Worm (Caenorhabditis elegans) whole organism, L4 larva: ENCODE data around the gene htrl-1.
A peak's percentile ranks its signal among the peaks of the same experiment; 100 is the strongest.

Source experiments
- T20F7.1 ChIP-seq: fragments of 200-800 bp; sonication (Bioruptor generic); optimal IDR thresholded peaks from 2 replicates; lab custom pipeline; 2018; ENCODE audit warnings: mild to moderate bottlenecking, missing genetic modification characterization, missing compliant biosample characterization
- T26A8.4 ChIP-seq: fragments of 200-800 bp; sonication (Bioruptor generic); IDR thresholded peaks from 2 replicates; pipeline ENCODE4 v1.3.6; 2022; ENCODE audit warnings: missing genetic modification characterization, missing compliant biosample characterization
- Y48G9A.11 ChIP-seq: fragments of 200-800 bp; sonication (Bioruptor generic); IDR thresholded peaks from 2 replicates; pipeline ENCODE4 v1.3.6; 2022; ENCODE audit warnings: missing genetic modification reagents, missing genetic modification characterization, missing compliant biosample characterization
- Y5F2A.4 ChIP-seq: fragments of 200-800 bp; sonication (Bioruptor generic); optimal IDR thresholded peaks from 2 replicates; lab custom pipeline; 2018; ENCODE audit warnings: mild to moderate bottlenecking, missing genetic modification characterization, missing compliant biosample characterization
- ZK337.2 ChIP-seq: fragments of 200-800 bp; sonication (Bioruptor generic); IDR thresholded peaks from 2 replicates; pipeline ENCODE4 v1.3.6; 2022; ENCODE audit warnings: missing genetic modification reagents, missing genetic modification characterization, missing compliant biosample characterization
- aly-2 ChIP-seq: sonication (generic microtip); optimal IDR thresholded peaks from 2 replicates; lab custom pipeline; 2018; ENCODE audit warnings: missing biosample characterization, missing genetic modification characterization
- ama-1 ChIP-seq: fragments of 150-350 bp; optimal IDR thresholded peaks from 2 replicates; lab custom pipeline; 2014; ENCODE audit warnings: inconsistent platforms, mixed read lengths
- attf-4 ChIP-seq: sonication (generic microtip); optimal IDR thresholded peaks from 3 replicates; lab custom pipeline; 2017; ENCODE audit warnings: missing biosample characterization, missing genetic modification characterization
- ceh-20 ChIP-seq: fragments of 200-800 bp; sonication (Bioruptor generic); IDR thresholded peaks from 2 replicates; pipeline ENCODE4 v1.3.6; 2022; ENCODE audit warnings: missing genetic modification reagents, missing genetic modification characterization, missing compliant biosample characterization
- ceh-28 ChIP-seq: fragments of 150-350 bp; optimal IDR thresholded peaks from 2 replicates; lab custom pipeline; 2014; ENCODE audit warnings: missing biosample characterization, missing genetic modification reagents, missing genetic modification characterization
- ceh-32 ChIP-seq: sonication (generic microtip); optimal IDR thresholded peaks from 2 replicates; lab custom pipeline; 2016; ENCODE audit warnings: mild to moderate bottlenecking, missing genetic modification characterization, missing compliant biosample characterization; ENCODE audit not compliant: poor library complexity
- ceh-62 ChIP-seq: sonication (generic microtip); optimal IDR thresholded peaks from 2 replicates; lab custom pipeline; 2017; ENCODE audit warnings: missing biosample characterization, missing genetic modification characterization
- ces-1 ChIP-seq: fragments of 150-350 bp; sonication (generic microtip); optimal IDR thresholded peaks from 4 replicates; lab custom pipeline; 2014; ENCODE audit warnings: missing biosample characterization, missing genetic modification reagents, missing genetic modification characterization
- ctbp-1 ChIP-seq: fragments of 200-800 bp; sonication (Bioruptor generic); IDR thresholded peaks from 2 replicates; pipeline ENCODE4 v1.3.6; 2022; ENCODE audit warnings: missing genetic modification reagents, missing genetic modification characterization, missing compliant biosample characterization
- dmd-9 ChIP-seq: fragments of 200-800 bp; sonication (Bioruptor generic); IDR thresholded peaks from 2 replicates; pipeline ENCODE4 v1.3.6; 2022; ENCODE audit warnings: missing genetic modification reagents, missing genetic modification characterization, missing compliant biosample characterization
- dpl-1 ChIP-seq: fragments of 150-350 bp; optimal IDR thresholded peaks from 2 replicates; lab custom pipeline; 2014; ENCODE audit warnings: missing biosample characterization, missing genetic modification reagents, missing genetic modification characterization
- egl-27 ChIP-seq: sonication (generic microtip); optimal IDR thresholded peaks from 3 replicates; lab custom pipeline; 2017; ENCODE audit warnings: missing biosample characterization, missing genetic modification reagents, missing genetic modification characterization
- egl-43 ChIP-seq: fragments of 200-800 bp; sonication (Bioruptor generic); IDR thresholded peaks from 2 replicates; pipeline ENCODE4 v1.3.6; 2022; ENCODE audit warnings: missing genetic modification reagents, missing genetic modification characterization, missing compliant biosample characterization
- fkh-10 ChIP-seq: fragments of 150-350 bp; optimal IDR thresholded peaks from 2 replicates; lab custom pipeline; 2014; ENCODE audit warnings: missing biosample characterization, missing genetic modification reagents, missing genetic modification characterization
- gei-8 ChIP-seq: fragments of 200-800 bp; sonication (Bioruptor generic); optimal IDR thresholded peaks from 2 replicates; lab custom pipeline; 2018; ENCODE audit warnings: mild to moderate bottlenecking, missing genetic modification characterization, missing compliant biosample characterization
- hif-1 ChIP-seq, 2 experiments: sonication (generic microtip); optimal IDR thresholded peaks; 2 replicates each; lab custom pipeline; 2016 to 2017; ENCODE audit warnings: missing compliant biosample characterization in 2 of 2, missing genetic modification characterization in 2 of 2, missing genetic modification reagents in 2 of 2, missing genotype in 2 of 2, mild to moderate bottlenecking in 1 of 2
- hlh-11 ChIP-seq: fragments of 200-800 bp; sonication (Bioruptor generic); optimal IDR thresholded peaks from 2 replicates; lab custom pipeline; 2018; ENCODE audit warnings: mild to moderate bottlenecking, missing genetic modification characterization, missing compliant biosample characterization
- hlh-30 ChIP-seq: sonication (generic microtip); optimal IDR thresholded peaks from 2 replicates; lab custom pipeline; 2017; ENCODE audit warnings: antibody characterized with exemption, mild to moderate bottlenecking, missing genetic modification characterization, missing compliant biosample characterization; ENCODE audit not compliant: insufficient read depth
- lim-7 ChIP-seq: fragments of 200-800 bp; sonication (Bioruptor generic); IDR thresholded peaks from 2 replicates; pipeline ENCODE4 v1.3.6; 2022; ENCODE audit warnings: missing genetic modification characterization, missing compliant biosample characterization
- lin-29 ChIP-seq: fragments of 200-800 bp; sonication (Bioruptor generic); IDR thresholded peaks from 2 replicates; pipeline ENCODE4 v1.3.6; 2022; ENCODE audit warnings: missing genetic modification reagents, missing genetic modification characterization, missing compliant biosample characterization
- lin-38 ChIP-seq: fragments of 200-800 bp; sonication (Bioruptor generic); IDR thresholded peaks from 2 replicates; pipeline ENCODE4 v1.3.6; 2022; ENCODE audit warnings: missing genetic modification reagents, missing genetic modification characterization, missing compliant biosample characterization
- mdt-29 ChIP-seq: fragments of 200-800 bp; sonication (Bioruptor generic); IDR thresholded peaks from 2 replicates; pipeline ENCODE4 v1.3.6; 2022; ENCODE audit warnings: missing genetic modification reagents, missing genetic modification characterization, missing compliant biosample characterization
- mes-2 ChIP-seq: sonication (generic microtip); optimal IDR thresholded peaks from 2 replicates; lab custom pipeline; 2016; ENCODE audit warnings: missing genotype, mild to moderate bottlenecking, missing genetic modification characterization, missing compliant biosample characterization; ENCODE audit not compliant: poor library complexity, severe bottlenecking
- mxl-3 ChIP-seq: fragments of 200-800 bp; sonication (Bioruptor generic); optimal IDR thresholded peaks from 2 replicates; lab custom pipeline; 2018; ENCODE audit warnings: mild to moderate bottlenecking, missing genetic modification characterization, missing compliant biosample characterization
- nhr-111 ChIP-seq: fragments of 200-800 bp; sonication (Bioruptor generic); optimal IDR thresholded peaks from 2 replicates; lab custom pipeline; 2018; ENCODE audit warnings: mild to moderate bottlenecking, missing genetic modification characterization, missing compliant biosample characterization
- nhr-237 ChIP-seq: sonication (generic microtip); optimal IDR thresholded peaks from 2 replicates; lab custom pipeline; 2017; ENCODE audit warnings: missing biosample characterization, missing genetic modification characterization
- nhr-28 ChIP-seq: fragments of 150-350 bp; optimal IDR thresholded peaks from 2 replicates; lab custom pipeline; 2014; ENCODE audit warnings: missing biosample characterization, missing genetic modification characterization
- nhr-6 ChIP-seq: fragments of 150-350 bp; optimal IDR thresholded peaks from 2 replicates; lab custom pipeline; 2014; ENCODE audit warnings: missing biosample characterization, missing genetic modification characterization
- sdz-12 ChIP-seq: fragments of 200-800 bp; sonication (Bioruptor generic); optimal IDR thresholded peaks from 2 replicates; lab custom pipeline; 2018; ENCODE audit warnings: mild to moderate bottlenecking, missing genetic modification characterization, missing compliant biosample characterization
- snpc-1.2 ChIP-seq: fragments of 200-800 bp; sonication (Bioruptor generic); IDR thresholded peaks from 2 replicates; pipeline ENCODE4 v1.3.6; 2022; ENCODE audit warnings: missing genetic modification reagents, missing genetic modification characterization, missing compliant biosample characterization
- spr-1 ChIP-seq: sonication (generic microtip); optimal IDR thresholded peaks from 2 replicates; lab custom pipeline; 2016; ENCODE audit warnings: mild to moderate bottlenecking, missing genetic modification characterization, missing compliant biosample characterization
- tag-97 ChIP-seq: fragments of 200-800 bp; sonication (Bioruptor generic); IDR thresholded peaks from 2 replicates; pipeline ENCODE4 v1.3.6; 2022; ENCODE audit warnings: missing genetic modification characterization, missing compliant biosample characterization
- unc-130 ChIP-seq: sonication (generic microtip); optimal IDR thresholded peaks from 2 replicates; lab custom pipeline; 2016; ENCODE audit warnings: missing genetic modification reagents, missing genetic modification characterization, missing compliant biosample characterization
- unc-62 ChIP-seq, 3 experiments: fragments of 150-350 bp in 1 of 3; sonication (generic microtip); optimal IDR thresholded peaks in 2 of 3; peaks in 1 of 3; 1 replicate in 1 of 3; 2 replicates in 2 of 3; lab custom pipeline; 2014 to 2017; ENCODE audit warnings: missing biosample characterization in 3 of 3, missing genetic modification characterization in 3 of 3, missing genetic modification reagents in 3 of 3, missing genotype in 1 of 3
- zip-11 ChIP-seq: fragments of 200-800 bp; sonication (Bioruptor generic); IDR thresholded peaks from 2 replicates; pipeline ENCODE4 v1.3.6; 2022; ENCODE audit warnings: missing genetic modification characterization, missing compliant biosample characterization

The htrl-1 gene

DNA sequence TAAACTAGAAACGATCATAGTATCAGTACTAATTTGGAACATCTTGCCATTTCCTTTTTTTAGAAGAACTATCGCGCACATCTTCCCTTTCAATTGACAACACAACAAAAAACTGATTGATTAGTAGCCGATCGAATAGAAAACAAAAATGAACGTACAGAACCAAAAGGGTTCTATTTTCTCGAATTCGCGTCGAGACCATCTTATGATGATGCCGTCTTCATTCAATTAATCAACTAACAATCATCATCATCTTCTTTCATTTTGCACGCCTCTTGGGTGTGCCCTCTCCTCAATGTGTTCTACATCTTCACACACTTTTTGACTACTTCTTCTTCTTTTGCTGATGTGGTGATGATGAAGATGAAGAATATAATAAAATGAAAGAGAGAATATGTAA lies 3.6 kb upstream of the htrl-1 start:
- TF ChIP-seq unc-62 (GFP tag; optimal IDR thresholded peaks at IDR 0.05 in 1 of 2; lab: Kevin White, UChicago) (peak in 1 of 2 experiments; percentile 92), unc-62 (tag; optimal IDR thresholded peaks at IDR 0.05; lab: Kevin White, UChicago) (no peak), mxl-3 (GFP tag; lab: Kevin White, UChicago) (peak; percentile 9), nhr-28 (tag; lab: Kevin White, UChicago) (peak; percentile 22), nhr-111 (GFP tag; lab: Kevin White, UChicago) (no peak)

- TF ChIP-seq ces-1 (GFP tag; lab: Kevin White, UChicago) (no peak), unc-62 (GFP tag; optimal IDR thresholded peaks at IDR 0.05 in 1 of 2; lab: Kevin White, UChicago) (peak in 1 of 2 experiments; percentile 92), unc-62 (tag; optimal IDR thresholded peaks at IDR 0.05; lab: Kevin White, UChicago) (no peak)
- TF ChIP-seq, all 104 proteins: peak for 1
Measured at ce11 chrV:11497475-11497874, 1.3 kb upstream of the htrl-1 start.

DNA sequence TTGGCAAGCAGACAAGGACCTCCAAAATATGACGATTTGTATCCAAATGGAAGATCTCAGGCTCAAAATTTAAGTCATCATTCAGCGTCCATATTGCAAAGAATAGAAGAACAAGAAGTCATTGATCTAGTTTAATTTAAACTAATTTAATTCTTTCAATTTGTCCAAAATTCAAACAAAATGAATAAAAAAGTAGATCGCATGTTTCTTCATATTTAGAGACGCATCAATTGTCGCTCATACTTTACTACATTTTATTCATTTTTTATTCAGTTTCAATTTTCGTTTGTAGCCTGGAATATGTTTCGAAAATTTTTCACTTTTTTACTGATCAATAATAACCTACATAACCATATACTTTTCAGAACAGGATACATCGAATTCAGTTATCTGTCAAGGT lies 3.7 kb downstream of the htrl-1 start, which contains the start of gene T11F9.21:
Gene T11F9.21 (plus strand): TSS at position 301 of the 400 bp plus-strand sequence.
- TF ChIP-seq zip-11 (no peak), tag-97 (GFP tag; lab: Robert Waterston, UW) (no peak), gei-8 (GFP tag; lab: Kevin White, UChicago) (no peak), ZK337.2 (GFP tag; lab: Robert Waterston, UW) (no peak), lim-7 (GFP tag; lab: Robert Waterston, UW) (no peak), hif-1 (tag; optimal IDR thresholded peaks at IDR 0.05; lab: Kevin White, UChicago) (no peak), Y5F2A.4 (no peak), ceh-62 (tag; lab: Kevin White, UChicago) (no peak), nhr-6 (no peak), nhr-237 (tag; lab: Kevin White, UChicago) (no peak), Y48G9A.11 (GFP tag; lab: Robert Waterston, UW) (no peak), mdt-29 (GFP tag; lab: Robert Waterston, UW) (no peak), ceh-32 (tag; lab: Kevin White, UChicago) (no peak), dpl-1 (GFP tag; lab: Kevin White, UChicago) (no peak), ctbp-1 (no peak)

ce11 chrV:11490382-11490781 lies 5.8 kb downstream of the htrl-1 start, which contains the start of gene dhs-19:
dhs-19 (minus strand) TSS chrV:11490482.
- no peak for TF ChIP-seq T20F7.1 (GFP tag; lab: Kevin White, UChicago)
- no peak for TF ChIP-seq egl-27 (tag; lab: Kevin White, UChicago)
- no peak for TF ChIP-seq ama-1 (lab: Kevin White, UChicago)
- TF ChIP-seq hlh-30 (tag; lab: Kevin White, UChicago) = no peak
- TF ChIP-seq attf-4 (tag; lab: Kevin White, UChicago) = no peak
- TF ChIP-seq unc-62 (GFP tag; optimal IDR thresholded peaks at IDR 0.05 in 1 of 2; lab: Kevin White, UChicago) = peak in 1 of 2 experiments; percentile 81
- TF ChIP-seq unc-62 (tag; optimal IDR thresholded peaks at IDR 0.05; lab: Kevin White, UChicago) = no peak
- TF ChIP-seq sdz-12 (GFP tag; lab: Kevin White, UChicago) = no peak

DNA sequence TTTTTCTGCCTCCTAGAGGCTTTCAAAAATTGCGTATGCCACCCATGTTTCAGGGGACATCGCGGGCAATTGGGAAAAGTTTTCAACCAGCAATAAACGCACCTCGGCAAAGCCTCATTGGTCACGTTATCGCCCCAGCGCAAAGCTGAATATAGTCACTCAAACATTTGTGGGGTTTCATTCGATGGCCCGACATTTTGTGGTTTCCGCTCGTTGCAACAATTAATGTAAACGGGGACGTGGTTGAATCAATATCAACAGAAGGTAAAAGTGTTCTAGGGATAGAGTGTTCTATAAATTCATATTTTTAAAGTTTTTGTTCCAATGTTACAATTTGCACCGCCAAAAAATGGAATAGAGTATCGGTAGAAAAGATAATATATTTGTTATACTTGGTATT lies 7.9 kb downstream of the htrl-1 start:
- TF ChIP-seq lin-38 (GFP tag; lab: Robert Waterston, UW) (no peak), mes-2 (no peak), ceh-28 (tag; lab: Kevin White, UChicago) (no peak), aly-2 (tag; lab: Kevin White, UChicago) (no peak), lin-29 (no peak)

DNA sequence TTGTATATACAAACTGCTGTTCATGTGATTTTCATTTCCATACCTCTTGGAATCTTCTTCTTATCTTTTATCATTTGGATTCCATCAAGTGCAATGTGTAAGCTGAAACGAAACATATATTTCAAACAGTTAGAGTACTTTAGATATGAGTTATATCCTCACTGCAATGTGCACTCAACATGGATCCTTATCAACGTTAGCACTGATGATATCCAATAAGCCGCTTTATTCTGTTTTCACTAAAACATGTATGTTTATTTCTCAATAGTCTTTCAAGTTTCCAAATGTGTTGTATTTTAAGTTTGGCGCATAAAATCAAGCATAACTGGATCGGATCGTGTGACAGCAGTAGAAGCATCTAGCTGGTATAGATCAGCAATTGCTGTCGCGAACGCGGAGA lies 9.5 kb downstream of the htrl-1 start, which contains the start of gene T11F9.10:
Gene T11F9.10 (plus strand): TSS at position 301 of the 400 bp plus-strand sequence.
- TF ChIP-seq spr-1 (tag; lab: Kevin White, UChicago) (no peak), hlh-30 (tag; lab: Kevin White, UChicago) (no peak), fkh-10 (GFP tag; lab: Kevin White, UChicago) (no peak), dmd-9 (GFP tag; lab: Robert Waterston, UW) (no peak), T26A8.4 (no peak), egl-43 (no peak), ceh-20 (GFP tag; lab: Robert Waterston, UW) (no peak), gei-8 (GFP tag; lab: Kevin White, UChicago) (no peak), snpc-1.2 (no peak), unc-130 (GFP tag; lab: Kevin White, UChicago) (no peak), sdz-12 (GFP tag; lab: Kevin White, UChicago) (no peak), hlh-11 (tag; lab: Kevin White, UChicago) (no peak)
